Fruit fly (Drosophila melanogaster) whole organism, wandering third instar larva: ENCODE data around the gene Septin2.

Experiments
- Abd-B ChIP-seq: fragments of >200 bp; optimal IDR thresholded peaks from 2 replicates; lab custom pipeline; 2017; ENCODE audit warnings: missing biosample characterization, missing genetic modification characterization
- CrebA ChIP-seq: fragments of 200-800 bp; sonication (Bioruptor generic); optimal IDR thresholded peaks from 2 replicates; lab custom pipeline; 2016; ENCODE audit warnings: missing biosample characterization, mild to moderate bottlenecking, missing genetic modification characterization, borderline replicate concordance
- Dfd ChIP-seq: fragments of >200 bp; optimal IDR thresholded peaks from 2 replicates; lab custom pipeline; 2017; ENCODE audit warnings: missing biosample characterization, missing genetic modification characterization
- br ChIP-seq: fragments of 200-800 bp; sonication (Bioruptor generic); optimal IDR thresholded peaks from 2 replicates; lab custom pipeline; 2016; ENCODE audit warnings: missing biosample characterization, missing genetic modification characterization
- fru ChIP-seq: fragments of 200-800 bp; sonication (Bioruptor generic); optimal IDR thresholded peaks from 3 replicates; lab custom pipeline; 2016; ENCODE audit warnings: missing biosample characterization, mild to moderate bottlenecking, missing genetic modification characterization
- sage ChIP-seq: fragments of 200-800 bp; sonication (Bioruptor generic); optimal IDR thresholded peaks from 2 replicates; lab custom pipeline; 2016; ENCODE audit warnings: missing biosample characterization, mild to moderate bottlenecking, missing genetic modification characterization

- TF ChIP-seq Dfd (no peak), fru (no peak), br (GFP tag; lab: Kevin White, UChicago) (no peak), sage (GFP tag; lab: Kevin White, UChicago) (no peak), Abd-B (GFP tag; lab: Kevin White, UChicago) (no peak), CrebA (GFP tag; lab: Kevin White, UChicago) (no peak)
Observed at dm6 chr3R:20622297-20623168, 34.4 kb upstream of the Septin2 start.
